Fruit fly (Drosophila melanogaster) whole organism, prepupa: Measurements from ENCODE around the gene CG13282.

Experiments used
- CG32006 ChIP-seq: fragments of 200-800 bp; sonication (Bioruptor generic); optimal IDR thresholded peaks from 3 replicates; lab custom pipeline; 2017; ENCODE audit warnings: missing biosample characterization, mild to moderate bottlenecking, missing genetic modification characterization
- CG6808 ChIP-seq: fragments of 200-800 bp; sonication (Bioruptor generic); optimal IDR thresholded peaks from 3 replicates; lab custom pipeline; 2017; ENCODE audit warnings: missing biosample characterization, missing genetic modification characterization, mild to moderate bottlenecking, moderate library complexity, missing genetic modification reagents
- achi ChIP-seq: fragments of 200-800 bp; sonication (Bioruptor generic); optimal IDR thresholded peaks from 3 replicates; lab custom pipeline; 2016; ENCODE audit warnings: missing biosample characterization, missing genetic modification characterization
- fkh ChIP-seq: fragments of 200-800 bp; sonication (Bioruptor generic); optimal IDR thresholded peaks from 3 replicates; lab custom pipeline; 2017; ENCODE audit warnings: missing biosample characterization, mild to moderate bottlenecking, missing genetic modification characterization, moderate library complexity
- net ChIP-seq: fragments of 200-800 bp; sonication (Bioruptor generic); optimal IDR thresholded peaks from 3 replicates; lab custom pipeline; 2016; ENCODE audit warnings: missing biosample characterization, missing genetic modification characterization
- spab ChIP-seq: fragments of 200-800 bp; sonication (Bioruptor generic); optimal IDR thresholded peaks from 2 replicates; lab custom pipeline; 2017; ENCODE audit warnings: missing biosample characterization, mild to moderate bottlenecking, missing genetic modification characterization, missing genetic modification reagents

DNA sequence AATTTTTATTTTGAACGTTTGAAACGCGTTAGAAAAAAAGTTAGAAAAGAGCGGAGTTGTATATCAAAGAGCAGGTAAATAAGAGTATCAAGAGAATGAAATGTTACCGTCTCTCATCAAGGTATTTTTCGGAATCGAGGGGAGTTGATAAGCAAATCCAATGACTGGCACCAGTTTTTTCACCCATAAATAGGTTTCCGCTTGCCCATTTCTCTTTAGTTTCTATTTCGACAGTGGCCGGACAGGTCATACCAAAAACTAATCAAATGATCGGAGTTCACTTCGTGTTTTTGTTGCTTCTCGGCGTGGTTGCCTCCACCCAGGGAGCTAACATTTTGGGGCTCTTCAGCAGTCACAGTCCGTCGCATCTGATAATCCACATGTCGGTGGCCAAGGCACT, 40.3 kb downstream of the CG13282 start, which contains the start of gene Ugt37C2:
- TF ChIP-seq fkh (GFP tag; lab: Kevin White, UChicago) (no peak), spab (GFP tag; lab: Kevin White, UChicago) (no peak), net (no peak), CG32006 (GFP tag; lab: Kevin White, UChicago) (no peak), CG6808 (GFP tag; lab: Kevin White, UChicago) (no peak), achi (GFP tag; lab: Kevin White, UChicago) (no peak)
